Worm (Caenorhabditis elegans): ENCODE measurements around the gene F45F2.11.

DNA sequence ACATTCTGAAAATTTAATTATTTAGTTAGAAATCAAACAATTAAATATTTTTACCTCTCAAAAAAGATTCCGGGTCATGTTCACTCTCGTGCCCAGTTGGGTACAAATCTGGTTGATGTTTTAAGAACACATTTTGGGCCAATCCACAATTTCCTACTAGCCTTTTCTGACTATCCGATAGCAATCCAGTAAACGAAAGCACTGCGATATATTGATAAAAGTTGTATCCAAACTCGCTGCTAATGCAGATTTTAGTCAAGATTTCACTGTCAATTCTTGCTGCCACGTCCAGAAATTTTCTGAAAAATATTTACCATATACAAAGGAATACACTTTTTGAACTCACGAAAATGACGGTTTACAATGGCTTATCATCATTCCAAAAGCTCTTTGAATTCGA, 48.5 kb upstream of the F45F2.11 start:
- TF ChIP-seq snpc-4 (tag; optimal IDR thresholded peaks at IDR 0.05) (no peak), lsy-2 (tag; optimal IDR thresholded peaks at IDR 0.05) (no peak), ztf-11 (tag; optimal IDR thresholded peaks at IDR 0.05) (no peak), ham-2 (GFP tag; optimal IDR thresholded peaks at IDR 0.05) (no peak), nhr-76 (tag; optimal IDR thresholded peaks at IDR 0.05) (no peak), M03D4.4 (tag; optimal IDR thresholded peaks at IDR 0.05) (no peak)

Data from whole organism, mixed stage, embryonic.